Worm (Caenorhabditis elegans) whole organism, late embryonic: ENCODE measurements around the gene spl-2.

Experiments used
- C08G9.2 ChIP-seq: sonication (generic microtip); optimal IDR thresholded peaks from 2 replicates; lab custom pipeline; 2016; ENCODE audit warnings: mild to moderate bottlenecking, missing genetic modification characterization, moderate library complexity, missing compliant biosample characterization
- C38D4.7 ChIP-seq: fragments of 200-800 bp; sonication (Bioruptor generic); optimal IDR thresholded peaks from 2 replicates; lab custom pipeline; 2018; ENCODE audit warnings: mild to moderate bottlenecking, missing genetic modification characterization, moderate library complexity, missing compliant biosample characterization
- K02D7.2 ChIP-seq: sonication (generic microtip); optimal IDR thresholded peaks from 2 replicates; lab custom pipeline; 2017; ENCODE audit warnings: mild to moderate bottlenecking, missing genetic modification characterization, missing compliant biosample characterization
- K09A11.1 ChIP-seq: sonication (generic microtip); optimal IDR thresholded peaks from 2 replicates; lab custom pipeline; 2017; ENCODE audit warnings: antibody characterized with exemption, mild to moderate bottlenecking, missing genetic modification characterization, missing compliant biosample characterization; ENCODE audit not compliant: insufficient read depth
- T23F11.4 ChIP-seq: fragments of 200-800 bp; sonication (Bioruptor generic); optimal IDR thresholded peaks from 2 replicates; lab custom pipeline; 2018; ENCODE audit warnings: mild to moderate bottlenecking, missing genetic modification characterization, missing compliant biosample characterization
- ceh-18 ChIP-seq: sonication (generic microtip); optimal IDR thresholded peaks from 2 replicates; lab custom pipeline; 2016; ENCODE audit warnings: missing genetic modification characterization, missing compliant biosample characterization
- ceh-19 ChIP-seq: fragments of 200-800 bp; sonication (Bioruptor generic); optimal IDR thresholded peaks from 2 replicates; lab custom pipeline; 2018; ENCODE audit warnings: mild to moderate bottlenecking, missing genetic modification characterization, missing compliant biosample characterization
- ceh-2 ChIP-seq: sonication (generic microtip); optimal IDR thresholded peaks from 2 replicates; lab custom pipeline; 2016; ENCODE audit warnings: missing genotype, missing genetic modification characterization, missing compliant biosample characterization
- ceh-22 ChIP-seq: sonication (generic microtip); optimal IDR thresholded peaks from 2 replicates; lab custom pipeline; 2017; ENCODE audit warnings: missing biosample characterization, missing genetic modification characterization
- ceh-24 ChIP-seq: sonication (generic microtip); optimal IDR thresholded peaks from 2 replicates; lab custom pipeline; 2016; ENCODE audit warnings: mild to moderate bottlenecking, missing genetic modification characterization, missing compliant biosample characterization
- ceh-30 ChIP-seq: fragments of 150-350 bp; optimal IDR thresholded peaks from 2 replicates; lab custom pipeline; 2014; ENCODE audit warnings: missing biosample characterization, missing genetic modification characterization
- ceh-31 ChIP-seq: sonication (generic microtip); optimal IDR thresholded peaks from 2 replicates; lab custom pipeline; 2016; ENCODE audit warnings: missing genetic modification characterization, missing compliant biosample characterization
- ceh-45 ChIP-seq: fragments of 200-800 bp; sonication (Bioruptor generic); IDR thresholded peaks from 2 replicates; pipeline ENCODE4 v1.3.6; 2022; ENCODE audit warnings: missing genetic modification reagents, missing genetic modification characterization, missing compliant biosample characterization
- ceh-48 ChIP-seq: sonication (generic microtip); optimal IDR thresholded peaks from 2 replicates; lab custom pipeline; 2016; ENCODE audit warnings: missing genetic modification characterization, inconsistent platforms, missing compliant biosample characterization
- ceh-9 ChIP-seq: sonication (generic microtip); optimal IDR thresholded peaks from 2 replicates; lab custom pipeline; 2016; ENCODE audit warnings: mild to moderate bottlenecking, missing genetic modification characterization, inconsistent platforms, missing compliant biosample characterization
- che-1 ChIP-seq: sonication (generic microtip); optimal IDR thresholded peaks from 2 replicates; lab custom pipeline; 2016; ENCODE audit warnings: mild to moderate bottlenecking, missing genetic modification characterization, missing compliant biosample characterization
- dve-1 ChIP-seq: sonication (generic microtip); optimal IDR thresholded peaks from 2 replicates; lab custom pipeline; 2017; ENCODE audit warnings: antibody characterized with exemption, mild to moderate bottlenecking, missing genetic modification characterization, missing compliant biosample characterization
- elt-2 ChIP-seq: sonication (generic microtip); optimal IDR thresholded peaks from 2 replicates; lab custom pipeline; 2016; ENCODE audit warnings: missing genetic modification reagents, missing genetic modification characterization, missing compliant biosample characterization
- fkh-6 ChIP-seq: sonication (generic microtip); optimal IDR thresholded peaks from 2 replicates; lab custom pipeline; 2016; ENCODE audit warnings: missing genetic modification characterization, missing compliant biosample characterization
- gmeb-2 ChIP-seq: sonication (generic microtip); optimal IDR thresholded peaks from 2 replicates; lab custom pipeline; 2016; ENCODE audit warnings: missing genetic modification characterization, inconsistent platforms, missing compliant biosample characterization
- hlh-15 ChIP-seq: sonication (generic microtip); optimal IDR thresholded peaks from 2 replicates; lab custom pipeline; 2016; ENCODE audit warnings: missing genetic modification characterization, missing compliant biosample characterization
- hlh-30 ChIP-seq: sonication (generic microtip); optimal IDR thresholded peaks from 2 replicates; lab custom pipeline; 2017; ENCODE audit warnings: antibody characterized with exemption, missing genetic modification characterization, missing compliant biosample characterization; ENCODE audit not compliant: insufficient read depth
- hlh-6 ChIP-seq: sonication (generic microtip); optimal IDR thresholded peaks from 2 replicates; lab custom pipeline; 2016; ENCODE audit warnings: missing genotype, missing genetic modification characterization, missing compliant biosample characterization
- hlh-8 ChIP-seq: sonication (generic microtip); optimal IDR thresholded peaks from 2 replicates; lab custom pipeline; 2016; ENCODE audit warnings: missing genotype, missing genetic modification characterization, missing compliant biosample characterization
- madf-2 ChIP-seq: sonication (generic microtip); optimal IDR thresholded peaks from 2 replicates; lab custom pipeline; 2017; ENCODE audit warnings: missing genetic modification characterization, missing compliant biosample characterization
- mec-3 ChIP-seq: sonication (generic microtip); optimal IDR thresholded peaks from 2 replicates; lab custom pipeline; 2016; ENCODE audit warnings: borderline replicate concordance, missing genetic modification characterization, missing compliant biosample characterization
- nfya-1 ChIP-seq: sonication (generic microtip); optimal IDR thresholded peaks from 2 replicates; lab custom pipeline; 2017; ENCODE audit warnings: missing genetic modification characterization, mild to moderate bottlenecking, missing compliant biosample characterization, antibody characterized with exemption, moderate library complexity
- odd-2 ChIP-seq: sonication (generic microtip); optimal IDR thresholded peaks from 2 replicates; lab custom pipeline; 2017; ENCODE audit warnings: antibody characterized with exemption, mild to moderate bottlenecking, missing genetic modification characterization, missing compliant biosample characterization
- pag-3 ChIP-seq: sonication (generic microtip); optimal IDR thresholded peaks from 2 replicates; lab custom pipeline; 2016; ENCODE audit warnings: missing compliant biosample characterization, missing genetic modification characterization, borderline replicate concordance
- pax-1 ChIP-seq: fragments of 150-350 bp; optimal IDR thresholded peaks from 2 replicates; lab custom pipeline; 2014; ENCODE audit warnings: missing biosample characterization, missing genetic modification characterization
- ref-2 ChIP-seq: sonication (generic microtip); optimal IDR thresholded peaks from 2 replicates; lab custom pipeline; 2016; ENCODE audit warnings: missing genetic modification characterization, missing compliant biosample characterization
- rnt-1 ChIP-seq: sonication (generic microtip); optimal IDR thresholded peaks from 2 replicates; lab custom pipeline; 2016; ENCODE audit warnings: missing genetic modification characterization, missing compliant biosample characterization
- sdc-2 ChIP-seq: sonication (generic microtip); optimal IDR thresholded peaks from 2 replicates; lab custom pipeline; 2016; ENCODE audit warnings: missing genotype, missing genetic modification characterization, missing compliant biosample characterization
- sox-2 ChIP-seq: fragments of 200-800 bp; sonication (Bioruptor generic); IDR thresholded peaks from 2 replicates; pipeline ENCODE4 v1.3.6; 2022; ENCODE audit warnings: missing genetic modification reagents, missing genetic modification characterization, missing compliant biosample characterization
- ttx-3 ChIP-seq: sonication (generic microtip); optimal IDR thresholded peaks from 2 replicates; lab custom pipeline; 2016; ENCODE audit warnings: missing genetic modification reagents, missing genetic modification characterization, missing compliant biosample characterization
- unc-55 ChIP-seq: sonication (generic microtip); optimal IDR thresholded peaks from 2 replicates; lab custom pipeline; 2017; ENCODE audit warnings: missing biosample characterization, missing genetic modification reagents, missing genetic modification characterization
- ztf-16 ChIP-seq: sonication (generic microtip); optimal IDR thresholded peaks from 2 replicates; lab custom pipeline; 2017; ENCODE audit warnings: missing genetic modification characterization, missing compliant biosample characterization

The spl-2 gene

DNA sequence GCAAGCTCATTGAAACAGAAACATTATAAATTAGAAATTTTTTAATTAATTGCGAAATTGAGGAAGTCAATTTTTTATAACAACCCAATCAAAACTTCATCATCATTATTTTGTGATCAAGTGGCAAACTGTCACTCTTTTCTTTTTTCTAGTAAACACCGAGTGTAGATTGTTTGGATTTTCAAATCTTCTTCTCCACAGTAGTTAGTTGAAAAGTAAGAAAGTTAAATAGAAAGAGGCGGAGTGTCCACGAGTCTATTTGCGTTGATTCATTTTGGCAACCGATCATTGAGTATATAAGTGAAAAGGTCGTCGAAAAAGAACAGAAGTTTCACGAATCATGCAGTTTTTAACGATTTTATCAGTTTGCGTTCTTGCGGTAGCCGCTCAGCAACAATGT is 37.4 kb downstream of the spl-2 start, which contains the start of gene pqn-31:
TSS of gene pqn-31 (plus strand) at position 301 of the 400 bp plus-strand sequence.
- TF ChIP-seq gmeb-2, result no peak
- TF ChIP-seq hlh-15 (tag; lab: Kevin White, UChicago), result no peak
- no peak for TF ChIP-seq ztf-16 (tag; lab: Kevin White, UChicago)
- TF ChIP-seq fkh-6, result no peak
- no peak for TF ChIP-seq hlh-30 (tag; lab: Kevin White, UChicago)
- TF ChIP-seq ceh-48 (tag; lab: Kevin White, UChicago), result no peak
- TF ChIP-seq ceh-24, result no peak
- TF ChIP-seq ceh-2 (tag; lab: Kevin White, UChicago), result no peak
- no peak for TF ChIP-seq ref-2 (tag; lab: Kevin White, UChicago)
- no peak for TF ChIP-seq elt-2 (tag; lab: Kevin White, UChicago)
- TF ChIP-seq che-1 (tag; lab: Kevin White, UChicago), result no peak
- no peak for TF ChIP-seq odd-2
- TF ChIP-seq T23F11.4, result no peak
- TF ChIP-seq, all 69 proteins: peak for 0

DNA sequence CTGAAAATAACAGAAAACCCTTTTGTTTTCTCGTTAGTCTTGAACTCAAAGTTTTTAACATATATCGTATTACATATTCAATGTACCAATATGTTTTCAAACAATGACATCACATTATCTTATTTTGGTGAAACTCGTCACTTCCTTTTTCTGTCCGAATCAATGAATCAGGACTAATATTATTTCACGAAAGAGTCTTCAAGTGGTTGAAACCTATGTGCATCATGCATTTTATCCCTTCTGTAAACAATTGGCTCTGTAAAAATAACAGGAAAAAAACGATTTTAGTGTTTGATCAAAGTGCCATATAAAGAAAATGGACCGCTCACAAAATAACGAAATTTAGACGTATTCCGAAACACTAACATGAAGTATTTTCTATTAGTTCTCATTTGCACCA is 38.5 kb downstream of the spl-2 start, which contains the start of gene F21C10.18:
TSS of gene F21C10.18 (plus strand) at position 301 of the 400 bp plus-strand sequence.
- no peak for TF ChIP-seq ceh-31
- TF ChIP-seq C08G9.2 (tag; lab: Kevin White, UChicago), result no peak
- TF ChIP-seq, all 69 proteins: peak for 0

DNA sequence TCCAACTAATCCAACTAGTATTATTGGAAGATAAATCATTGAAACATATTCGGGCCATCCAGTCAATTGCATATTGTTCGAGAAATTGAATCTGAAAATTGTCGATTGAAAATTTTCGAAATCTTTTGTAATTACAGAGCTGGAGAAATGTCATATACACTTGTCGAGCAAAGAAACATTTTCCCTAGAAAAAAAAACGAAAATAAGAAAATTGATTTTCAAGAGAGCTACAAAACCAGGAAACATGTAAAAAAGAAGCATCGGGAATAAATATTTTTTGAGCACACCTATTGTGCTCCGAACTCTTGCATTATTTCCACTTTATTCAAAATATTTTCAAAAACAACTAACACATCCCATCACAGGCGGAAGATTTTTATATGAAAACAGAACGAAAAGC is 45.6 kb downstream of the spl-2 start, which contains the start of gene frpr-6:
TSS of gene frpr-6 (minus strand) at position 101 of the 400 bp plus-strand sequence.
- no peak for TF ChIP-seq rnt-1 (tag; lab: Kevin White, UChicago)
- no peak for TF ChIP-seq ceh-45 (GFP tag; lab: Robert Waterston, UW)

ce11 chrV:9098280-9098973 is 48.3 kb downstream of the spl-2 start, which contains the start of gene F21C10.9:
TSS of gene F21C10.9 (minus strand) at chrV:9098696.
- TF ChIP-seq sdc-2 (tag; lab: Kevin White, UChicago), result no peak
- TF ChIP-seq mec-3, result no peak
- no peak for TF ChIP-seq pax-1 (tag; lab: Kevin White, UChicago)
- TF ChIP-seq ceh-22 (tag; lab: Kevin White, UChicago), result no peak
- TF ChIP-seq madf-2 (tag; lab: Kevin White, UChicago), result no peak
- no peak for TF ChIP-seq ttx-3 (tag; lab: Kevin White, UChicago)
- TF ChIP-seq, all 69 proteins: peak for 0

ce11 chrV:9097213-9097612 is 49.5 kb downstream of the spl-2 start:
- TF ChIP-seq pag-3 (tag; lab: Kevin White, UChicago), result no peak
- TF ChIP-seq unc-55, result no peak
- no peak for TF ChIP-seq gmeb-2
- TF ChIP-seq ceh-18 (tag; lab: Kevin White, UChicago), result no peak
- TF ChIP-seq hlh-8, result no peak
- no peak for TF ChIP-seq hlh-6
- no peak for TF ChIP-seq dve-1
- TF ChIP-seq sox-2 (GFP tag; lab: Robert Waterston, UW), result no peak
- no peak for TF ChIP-seq K02D7.2 (tag; lab: Kevin White, UChicago)
- TF ChIP-seq ttx-3 (tag; lab: Kevin White, UChicago), result no peak
- no peak for TF ChIP-seq C38D4.7
- no peak for TF ChIP-seq nfya-1 (tag; lab: Kevin White, UChicago)
- no peak for TF ChIP-seq che-1 (tag; lab: Kevin White, UChicago)
- no peak for TF ChIP-seq ceh-9 (tag; lab: Kevin White, UChicago)
- TF ChIP-seq ceh-19 (GFP tag; lab: Kevin White, UChicago), result no peak
- TF ChIP-seq K09A11.1 (tag; lab: Kevin White, UChicago), result no peak
- no peak for TF ChIP-seq C08G9.2 (tag; lab: Kevin White, UChicago)
- TF ChIP-seq ceh-30 (tag; lab: Kevin White, UChicago), result no peak
